Worm (Caenorhabditis elegans) whole organism, L3 larva: ENCODE data around the gene fbxa-100.

Source experiments
- nhr-28 ChIP-seq: fragments of 150-350 bp; optimal IDR thresholded peaks from 2 replicates; lab custom pipeline; 2014; ENCODE audit warnings: missing biosample characterization, missing genetic modification characterization
- snpc-4 ChIP-seq: fragments of 150-350 bp; optimal IDR thresholded peaks from 2 replicates; lab custom pipeline; 2014; ENCODE audit warnings: missing biosample characterization, missing genetic modification characterization
- ztf-11 ChIP-seq: fragments of 150-350 bp; optimal IDR thresholded peaks from 2 replicates; lab custom pipeline; 2014; ENCODE audit warnings: missing biosample characterization, missing genetic modification characterization

- TF ChIP-seq ztf-11 (tag; lab: Kevin White, UChicago) (no peak), snpc-4 (tag; lab: Kevin White, UChicago) (no peak), nhr-28 (tag; lab: Kevin White, UChicago) (no peak)
Observed at ce11 chrV:16033491-16033890, 28.4 kb downstream of the fbxa-100 start.
